Worm (Caenorhabditis elegans): ENCODE data around the gene efl-3.

DNA sequence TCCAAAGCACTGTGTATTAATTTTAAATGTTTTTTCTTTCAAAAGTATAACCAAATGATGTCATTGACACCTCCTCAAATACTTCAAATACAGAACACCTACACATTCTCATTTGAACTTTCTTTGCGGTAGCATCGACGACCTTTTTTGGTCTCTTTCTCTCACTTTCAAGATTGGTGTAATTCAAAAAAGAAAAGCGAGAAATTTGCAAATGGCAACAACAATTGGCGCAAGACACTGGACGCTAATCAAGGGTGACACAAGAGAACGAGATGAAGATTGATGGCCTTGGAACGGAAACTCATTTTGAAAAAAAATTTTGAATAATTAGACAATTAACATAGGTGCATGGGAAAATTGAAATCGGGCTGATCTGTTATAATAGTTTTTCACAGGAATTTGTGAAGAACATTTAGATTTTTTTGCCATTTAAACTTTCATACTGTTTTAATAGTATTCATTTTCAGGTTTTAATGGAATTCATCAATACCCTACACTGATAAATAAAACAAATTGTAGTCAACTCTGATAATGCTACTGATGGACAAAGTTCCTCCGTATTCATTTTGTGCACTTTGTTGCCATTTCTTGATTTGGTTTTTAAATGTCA, 4.7 kb downstream of the efl-3 start, which contains the start of gene fdgt-2:
- TF ChIP-seq ceh-27 (GFP tag; optimal IDR thresholded peaks at IDR 0.05) = no peak
- TF ChIP-seq pha-4 (tag; optimal IDR thresholded peaks at IDR 0.05) = no peak
- no peak for TF ChIP-seq snpc-4 (GFP tag; optimal IDR thresholded peaks at IDR 0.05)
- no peak for TF ChIP-seq snpc-4 (tag; optimal IDR thresholded peaks at IDR 0.05)
- TF ChIP-seq nfyb-1 (GFP tag; IDR thresholded peaks at IDR 0.05) = no peak
- TF ChIP-seq hmg-20 (GFP tag; IDR thresholded peaks at IDR 0.05) = no peak
- no peak for TF ChIP-seq chd-7 (tag; optimal IDR thresholded peaks at IDR 0.05)
- TF ChIP-seq ceh-100 (GFP tag; IDR thresholded peaks at IDR 0.05) = no peak
- TF ChIP-seq tbp1 (GFP tag; optimal IDR thresholded peaks at IDR 0.05) = no peak
